Fruit fly (Drosophila melanogaster) whole organism, embryonic: ENCODE data around the gene CG7953.
A peak's percentile ranks its signal among the peaks of the same experiment; 100 is the strongest.

Experiments used
- Atf-2 ChIP-seq: fragments of 200-800 bp; sonication (Bioruptor generic); optimal IDR thresholded peaks from 2 replicates; lab custom pipeline; 2016; ENCODE audit warnings: missing biosample characterization, missing genetic modification characterization
- Bdp1 ChIP-seq: fragments of 200-800 bp; sonication (Bioruptor generic); optimal IDR thresholded peaks from 3 replicates; lab custom pipeline; 2016; ENCODE audit warnings: missing biosample characterization, missing genetic modification characterization
- BtbVII ChIP-seq: fragments of 200-800 bp; sonication (Bioruptor generic); optimal IDR thresholded peaks from 3 replicates; lab custom pipeline; 2017; ENCODE audit warnings: missing biosample characterization, mild to moderate bottlenecking, missing genetic modification characterization
- CG10147 ChIP-seq: fragments of 200-800 bp; sonication (Bioruptor generic); optimal IDR thresholded peaks from 2 replicates; lab custom pipeline; 2019; ENCODE audit warnings: missing biosample characterization, mild to moderate bottlenecking, missing genetic modification characterization, moderate library complexity
- CG10979 ChIP-seq: fragments of 200-800 bp; sonication (Bioruptor generic); optimal IDR thresholded peaks from 2 replicates; lab custom pipeline; 2018; ENCODE audit warnings: missing biosample characterization, mild to moderate bottlenecking, missing genetic modification characterization, moderate library complexity
- CG12219 ChIP-seq: fragments of 200-800 bp; sonication (Bioruptor generic); optimal IDR thresholded peaks from 3 replicates; lab custom pipeline; 2018; ENCODE audit warnings: missing biosample characterization, mild to moderate bottlenecking, missing genetic modification characterization
- CG12769 ChIP-seq: fragments of 200-800 bp; sonication (Bioruptor generic); optimal IDR thresholded peaks from 2 replicates; lab custom pipeline; 2019; ENCODE audit warnings: missing biosample characterization, mild to moderate bottlenecking, missing genetic modification characterization, moderate library complexity
- CG13775 ChIP-seq: fragments of 200-800 bp; sonication (Bioruptor generic); optimal IDR thresholded peaks from 3 replicates; lab custom pipeline; 2017; ENCODE audit warnings: missing biosample characterization, mild to moderate bottlenecking, missing genetic modification characterization
- CG1647 ChIP-seq: fragments of 200-800 bp; sonication (Bioruptor generic); optimal IDR thresholded peaks from 3 replicates; lab custom pipeline; 2016; ENCODE audit warnings: missing biosample characterization, missing genetic modification characterization
- CG16863 ChIP-seq: fragments of 200-800 bp; sonication (Bioruptor generic); optimal IDR thresholded peaks from 3 replicates; lab custom pipeline; 2016; ENCODE audit warnings: missing biosample characterization, missing genetic modification characterization
- CG17568 ChIP-seq: fragments of 200-800 bp; sonication (Bioruptor generic); optimal IDR thresholded peaks from 2 replicates; lab custom pipeline; 2018; ENCODE audit warnings: missing biosample characterization, mild to moderate bottlenecking, missing genetic modification characterization, moderate library complexity
- CG17612 ChIP-seq: fragments of 200-800 bp; sonication (Bioruptor generic); IDR thresholded peaks from 2 replicates; pipeline ENCODE4 v1.3.6; 2022; ENCODE audit warnings: missing biosample characterization, missing genetic modification characterization
- CG18619 ChIP-seq: fragments of 200-800 bp; sonication (Bioruptor generic); optimal IDR thresholded peaks from 3 replicates; lab custom pipeline; 2017; ENCODE audit warnings: missing biosample characterization, mild to moderate bottlenecking, missing genetic modification characterization
- CG2129 ChIP-seq: fragments of 200-800 bp; sonication (Bioruptor generic); IDR thresholded peaks from 2 replicates; pipeline ENCODE4 v1.3.6; 2022; ENCODE audit warnings: missing biosample characterization, missing genetic modification characterization; ENCODE audit not compliant: partially characterized antibody
- CG30431 ChIP-seq: fragments of 200-800 bp; sonication (Bioruptor generic); optimal IDR thresholded peaks from 2 replicates; lab custom pipeline; 2017; ENCODE audit warnings: missing biosample characterization, missing genetic modification characterization
- CG6683 ChIP-seq: fragments of 200-800 bp; sonication (Bioruptor generic); optimal IDR thresholded peaks from 2 replicates; lab custom pipeline; 2017; ENCODE audit warnings: missing biosample characterization, mild to moderate bottlenecking, missing genetic modification characterization, missing genetic modification reagents
- CG8944 ChIP-seq: fragments of 200-800 bp; sonication (Bioruptor generic); optimal IDR thresholded peaks from 3 replicates; lab custom pipeline; 2016; ENCODE audit warnings: missing biosample characterization, missing genetic modification characterization
- D19B ChIP-seq: fragments of 200-800 bp; sonication (Bioruptor generic); optimal IDR thresholded peaks from 2 replicates; lab custom pipeline; 2017; ENCODE audit warnings: missing biosample characterization, mild to moderate bottlenecking, missing genetic modification characterization
- Eip74EF ChIP-seq, 2 experiments: fragments of 200-800 bp in 1 of 2; fragments of >200 bp in 1 of 2; sonication (Bioruptor generic) in 1 of 2; optimal IDR thresholded peaks; 2 replicates each; lab custom pipeline; 2017 to 2019; ENCODE audit warnings: missing biosample characterization in 2 of 2, missing genetic modification characterization in 2 of 2, mild to moderate bottlenecking in 1 of 2, moderate library complexity in 1 of 2
- Ets97D ChIP-seq: fragments of 200-800 bp; sonication (Bioruptor generic); optimal IDR thresholded peaks from 3 replicates; lab custom pipeline; 2016; ENCODE audit warnings: missing biosample characterization, missing genetic modification characterization
- Hand ChIP-seq: fragments of 200-800 bp; sonication (Bioruptor generic); optimal IDR thresholded peaks from 2 replicates; lab custom pipeline; 2017; ENCODE audit warnings: mild to moderate bottlenecking, missing biosample characterization, missing genetic modification reagents, missing genetic modification characterization
- Hey ChIP-seq: fragments of 200-800 bp; sonication (Bioruptor generic); optimal IDR thresholded peaks from 3 replicates; lab custom pipeline; 2018; ENCODE audit warnings: missing biosample characterization, mild to moderate bottlenecking, missing genetic modification characterization
- HmgZ ChIP-seq: fragments of 200-800 bp; sonication (Bioruptor generic); optimal IDR thresholded peaks from 2 replicates; lab custom pipeline; 2018; ENCODE audit warnings: missing biosample characterization, mild to moderate bottlenecking, missing genetic modification characterization
- Hr3 ChIP-seq: fragments of 200-800 bp; sonication (Bioruptor generic); optimal IDR thresholded peaks from 3 replicates; lab custom pipeline; 2016; ENCODE audit warnings: missing biosample characterization, missing genetic modification characterization
- Hr78 ChIP-seq, 2 experiments: fragments of 200-800 bp in 1 of 2; fragments of >200 bp in 1 of 2; sonication (Bioruptor generic) in 1 of 2; optimal IDR thresholded peaks; 2 replicates each; lab custom pipeline; 2017 to 2019; ENCODE audit warnings: missing biosample characterization in 2 of 2, missing genetic modification characterization in 2 of 2, mild to moderate bottlenecking in 1 of 2, moderate library complexity in 1 of 2
- MESR4 ChIP-seq: fragments of 200-800 bp; sonication (Bioruptor generic); optimal IDR thresholded peaks from 2 replicates; lab custom pipeline; 2018; ENCODE audit warnings: missing biosample characterization, mild to moderate bottlenecking, missing genetic modification characterization, moderate library complexity
- Mes4 ChIP-seq: fragments of 200-800 bp; sonication (Bioruptor generic); optimal IDR thresholded peaks from 2 replicates; lab custom pipeline; 2016; ENCODE audit warnings: missing biosample characterization, missing genetic modification characterization
- Taf1 ChIP-seq: fragments of 200-800 bp; sonication (Bioruptor generic); IDR thresholded peaks from 2 replicates; pipeline ENCODE4 v1.3.6; 2022; ENCODE audit warnings: missing biosample characterization, missing genetic modification characterization
- ara ChIP-seq: fragments of 200-800 bp; sonication (Bioruptor generic); IDR thresholded peaks from 2 replicates; pipeline ENCODE4 v1.3.6; 2022; ENCODE audit warnings: missing biosample characterization, missing genetic modification characterization
- btn ChIP-seq: fragments of 200-800 bp; sonication (Bioruptor generic); optimal IDR thresholded peaks from 2 replicates; lab custom pipeline; 2016; ENCODE audit warnings: missing biosample characterization, missing genetic modification characterization
- corto ChIP-seq: fragments of 200-800 bp; sonication (Bioruptor generic); optimal IDR thresholded peaks from 2 replicates; lab custom pipeline; 2016; ENCODE audit warnings: missing biosample characterization, mild to moderate bottlenecking, missing genetic modification characterization, moderate library complexity
- eyg ChIP-seq: fragments of 200-800 bp; sonication (Bioruptor generic); optimal IDR thresholded peaks from 3 replicates; lab custom pipeline; 2016; ENCODE audit warnings: missing biosample characterization, missing genetic modification characterization
- gce ChIP-seq: fragments of 200-800 bp; sonication (Bioruptor generic); IDR thresholded peaks from 3 replicates; pipeline ENCODE4 v1.3.6; 2022; ENCODE audit warnings: missing biosample characterization, missing genetic modification characterization
- gem ChIP-seq: fragments of 200-800 bp; sonication (Bioruptor generic); optimal IDR thresholded peaks from 2 replicates; lab custom pipeline; 2019; ENCODE audit warnings: missing biosample characterization, mild to moderate bottlenecking, missing genetic modification characterization, moderate library complexity
- grau ChIP-seq: fragments of 200-800 bp; optimal IDR thresholded peaks from 3 replicates; lab custom pipeline; 2019; ENCODE audit warnings: missing biosample characterization, mild to moderate bottlenecking, missing genetic modification characterization, moderate library complexity
- jing ChIP-seq: fragments of 200-800 bp; sonication (Bioruptor generic); optimal IDR thresholded peaks from 2 replicates; lab custom pipeline; 2018; ENCODE audit warnings: missing biosample characterization, mild to moderate bottlenecking, missing genetic modification characterization
- nom ChIP-seq: fragments of 200-800 bp; sonication (Bioruptor generic); optimal IDR thresholded peaks from 2 replicates; lab custom pipeline; 2017; ENCODE audit warnings: missing biosample characterization, missing genetic modification characterization, mild to moderate bottlenecking, moderate library complexity, missing genetic modification reagents
- pfk ChIP-seq: fragments of 200-800 bp; sonication (Bioruptor generic); optimal IDR thresholded peaks from 2 replicates; lab custom pipeline; 2018; ENCODE audit warnings: missing biosample characterization, mild to moderate bottlenecking, missing genetic modification characterization, moderate library complexity
- psq ChIP-seq: fragments of 200-800 bp; sonication (Bioruptor generic); optimal IDR thresholded peaks from 2 replicates; lab custom pipeline; 2017; ENCODE audit warnings: missing biosample characterization, missing genetic modification characterization
- pum ChIP-seq: fragments of 200-800 bp; sonication (Bioruptor generic); optimal IDR thresholded peaks from 2 replicates; lab custom pipeline; 2016; ENCODE audit warnings: missing biosample characterization, missing genetic modification characterization
- sc ChIP-seq, 3 experiments: fragments of >200 bp in 2 of 3; fragments of 200-800 bp in 1 of 3; sonication (Bioruptor generic) in 1 of 3; optimal IDR thresholded peaks; 2 replicates in 2 of 3; 3 replicates in 1 of 3; lab custom pipeline; 2017; ENCODE audit warnings: mild to moderate bottlenecking in 1 of 3, missing biosample characterization in 1 of 3, missing genetic modification characterization in 1 of 3, missing genetic modification reagents in 1 of 3
- slbo ChIP-seq: fragments of 200-800 bp; sonication (Bioruptor generic); IDR thresholded peaks from 2 replicates; pipeline ENCODE4 v1.3.6; 2022; ENCODE audit warnings: missing biosample characterization, missing genetic modification characterization
- sr ChIP-seq: fragments of 200-800 bp; sonication (Bioruptor generic); IDR thresholded peaks from 3 replicates; pipeline ENCODE4 v1.3.6; 2022; ENCODE audit warnings: missing biosample characterization, missing genetic modification characterization
- stc ChIP-seq: fragments of 200-800 bp; sonication (Bioruptor generic); IDR thresholded peaks from 2 replicates; pipeline ENCODE4 v1.3.6; 2022; ENCODE audit warnings: missing biosample characterization, missing genetic modification characterization
- sug ChIP-seq: fragments of 200-800 bp; optimal IDR thresholded peaks from 2 replicates; lab custom pipeline; 2019; ENCODE audit warnings: missing biosample characterization, mild to moderate bottlenecking, missing genetic modification characterization, moderate library complexity
- unc-4 ChIP-seq: fragments of 200-800 bp; sonication (Bioruptor generic); IDR thresholded peaks from 2 replicates; pipeline ENCODE4 v1.3.6; 2022; ENCODE audit warnings: missing biosample characterization, missing genetic modification characterization; ENCODE audit not compliant: partially characterized antibody
- wdn ChIP-seq: fragments of 200-800 bp; sonication (Bioruptor generic); IDR thresholded peaks from 2 replicates; pipeline ENCODE4 v1.3.6; 2022; ENCODE audit warnings: missing biosample characterization, missing genetic modification characterization
- yki ChIP-seq: fragments of >200 bp; optimal IDR thresholded peaks from 3 replicates; lab custom pipeline; 2018

The CG7953 gene

DNA sequence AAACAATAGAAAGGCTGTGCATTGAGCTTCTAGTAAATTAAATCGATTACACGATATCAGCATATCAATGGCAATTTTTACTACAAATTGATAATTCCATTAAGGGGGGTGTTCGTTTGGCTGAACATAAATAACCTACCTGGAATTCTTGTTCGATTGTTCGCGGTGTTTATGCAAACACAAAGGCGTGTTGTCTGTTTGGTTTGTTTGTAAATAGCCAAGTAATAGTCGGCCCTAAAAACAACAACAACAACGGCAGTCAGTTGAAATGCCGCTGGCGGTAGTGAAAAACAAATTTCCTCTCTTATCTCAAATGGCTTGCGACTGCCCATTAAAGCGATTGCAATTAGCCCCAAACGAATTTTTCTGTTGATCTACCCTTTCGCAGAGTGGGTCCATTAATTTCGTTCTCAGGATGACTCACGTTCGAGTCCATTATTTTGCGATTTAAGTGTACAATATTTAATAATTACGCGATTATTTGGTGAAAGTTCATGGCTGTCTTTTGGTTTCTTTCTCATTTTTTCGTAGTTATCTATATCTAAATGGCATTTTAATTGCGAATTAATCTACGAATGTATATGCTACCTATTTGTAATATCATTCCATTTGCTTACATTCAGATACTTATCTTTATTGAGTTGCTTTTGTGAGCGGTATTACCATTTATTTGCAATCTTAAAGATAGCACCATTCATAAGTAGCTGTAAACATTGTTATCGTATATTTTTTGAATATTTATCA, 8.9 kb upstream of the CG7953 start (continued):
- TF ChIP-seq CG18619 (GFP tag; lab: Kevin White, UChicago) (peak; percentile 34), unc-4 (no peak), HmgZ (no peak), CG17612 (GFP tag; lab: Robert Waterston, UW) (no peak), Atf-2 (GFP tag; lab: Kevin White, UChicago) (no peak), yki (lab: Kevin White, UChicago) (no peak), CG17568 (peak; percentile 20), stc (GFP tag; lab: Robert Waterston, UW) (0 out of 2 replicates have a peak, but pooled peaks have one; percentile 18), nom (GFP tag; lab: Kevin White, UChicago) (no peak), CG8944 (GFP tag; lab: Kevin White, UChicago) (no peak), CG30431 (no peak), grau (tag; lab: Kevin White, UChicago) (peak; percentile 40), CG13775 (GFP tag; lab: Kevin White, UChicago) (no peak), gem (peak; percentile 42), wdn (GFP tag; lab: Robert Waterston, UW) (no peak), btn (GFP tag; lab: Kevin White, UChicago) (peak; percentile 16), CG2129 (no peak), CG10147 (GFP tag; lab: Kevin White, UChicago) (no peak), MESR4 (GFP tag; lab: Kevin White, UChicago) (no peak), sr (0 out of 3 replicates have a peak, but pooled peaks have one; percentile 20), Ets97D (GFP tag; lab: Kevin White, UChicago) (no peak), CG10979 (tag; lab: Kevin White, UChicago) (no peak), sug (tag; lab: Kevin White, UChicago) (peak; percentile 41), slbo (GFP tag; lab: Robert Waterston, UW) (peak; percentile 32; the same call in 1 of the 2 replicates), Bdp1 (peak; percentile 36), CG1647 (GFP tag; lab: Kevin White, UChicago) (no peak), CG16863 (GFP tag; lab: Kevin White, UChicago) (peak; percentile 15), eyg (GFP tag; lab: Kevin White, UChicago) (no peak), CG12769 (peak; percentile 3), jing (GFP tag; lab: Kevin White, UChicago) (no peak), Hr78 (GFP tag; optimal IDR thresholded peaks at IDR 0.05; lab: Kevin White, UChicago) (no peak), sc (optimal IDR thresholded peaks at IDR 0.05; lab: Kevin White, UChicago) (no peak), sc (GFP tag; optimal IDR thresholded peaks at IDR 0.05; lab: Kevin White, UChicago) (peak; percentile 16), Mes4 (peak; percentile 16), psq (GFP tag; lab: Kevin White, UChicago) (no peak), CG12219 (peak; percentile 12), ara (GFP tag; lab: Robert Waterston, UW) (peak; percentile 37; the same call in 1 of the 2 replicates), BtbVII (GFP tag; lab: Kevin White, UChicago) (no peak), pum (GFP tag; lab: Kevin White, UChicago) (no peak), Hr3 (GFP tag; lab: Kevin White, UChicago) (peak; percentile 27), CG6683 (no peak), Hand (GFP tag; lab: Kevin White, UChicago) (peak; percentile 27), corto (GFP tag; lab: Kevin White, UChicago) (no peak), Taf1 (no peak), Hey (tag; lab: Kevin White, UChicago) (no peak), Eip74EF (GFP tag; optimal IDR thresholded peaks at IDR 0.05; lab: Kevin White, UChicago) (no peak), D19B (GFP tag; lab: Kevin White, UChicago) (no peak), gce (0 out of 3 replicates have a peak, but pooled peaks have one; percentile 15), pfk (GFP tag; lab: Kevin White, UChicago) (no peak)
